Worm (Caenorhabditis elegans) whole organism, mixed stage, embryonic: Measurements from ENCODE around the gene exc-7.

ENCODE experiments used
- M03D4.4 ChIP-seq: sonication (generic microtip); optimal IDR thresholded peaks from 2 replicates; lab custom pipeline; 2017; ENCODE audit warnings: mild to moderate bottlenecking, missing genetic modification characterization, missing compliant biosample characterization
- bed-3 ChIP-seq: fragments of 200-800 bp; sonication (Bioruptor generic); optimal IDR thresholded peaks from 3 replicates; lab custom pipeline; 2018; ENCODE audit warnings: mild to moderate bottlenecking, missing genetic modification characterization, moderate library complexity, missing compliant biosample characterization
- blmp-1 ChIP-seq: fragments of 150-350 bp; optimal IDR thresholded peaks from 2 replicates; lab custom pipeline; 2014; ENCODE audit warnings: missing biosample characterization, missing genetic modification characterization
- ceh-39 ChIP-seq: fragments of 150-350 bp; optimal IDR thresholded peaks from 2 replicates; lab custom pipeline; 2014; ENCODE audit warnings: missing biosample characterization, missing genetic modification characterization
- ceh-83 ChIP-seq: fragments of 200-800 bp; sonication (Bioruptor generic); optimal IDR thresholded peaks from 2 replicates; lab custom pipeline; 2018; ENCODE audit warnings: mild to moderate bottlenecking, missing genetic modification characterization, missing compliant biosample characterization
- ces-1 ChIP-seq: fragments of 150-350 bp; optimal IDR thresholded peaks from 2 replicates; lab custom pipeline; 2014; ENCODE audit warnings: missing biosample characterization, missing genetic modification reagents, missing genetic modification characterization
- cnd-1 ChIP-seq: fragments of 200-800 bp; sonication (Bioruptor generic); optimal IDR thresholded peaks from 2 replicates; lab custom pipeline; 2018; ENCODE audit warnings: mild to moderate bottlenecking, missing genetic modification characterization, missing compliant biosample characterization
- drap-1 ChIP-seq: fragments of 200-800 bp; sonication (Bioruptor generic); optimal IDR thresholded peaks from 3 replicates; lab custom pipeline; 2018; ENCODE audit warnings: mild to moderate bottlenecking, missing genetic modification characterization, missing compliant biosample characterization
- elt-1 ChIP-seq: sonication (generic microtip); optimal IDR thresholded peaks from 2 replicates; lab custom pipeline; 2017; ENCODE audit warnings: missing genetic modification characterization, mild to moderate bottlenecking, missing compliant biosample characterization, antibody characterized with exemption, moderate library complexity, borderline replicate concordance; ENCODE audit not compliant: insufficient read depth
- elt-3 ChIP-seq: fragments of 150-350 bp; optimal IDR thresholded peaks from 2 replicates; lab custom pipeline; 2014; ENCODE audit warnings: missing biosample characterization, missing genetic modification characterization
- flh-1 ChIP-seq: fragments of 200-800 bp; sonication (Bioruptor generic); optimal IDR thresholded peaks from 2 replicates; lab custom pipeline; 2018; ENCODE audit warnings: mild to moderate bottlenecking, missing genetic modification characterization, moderate library complexity, missing compliant biosample characterization
- hlh-1 ChIP-seq: fragments of 150-350 bp; optimal IDR thresholded peaks from 2 replicates; lab custom pipeline; 2014; ENCODE audit warnings: missing biosample characterization, missing genetic modification reagents, missing genetic modification characterization
- lin-13 ChIP-seq: fragments of 150-350 bp; optimal IDR thresholded peaks from 2 replicates; lab custom pipeline; 2014; ENCODE audit warnings: missing biosample characterization, missing genetic modification characterization
- lin-32 ChIP-seq: fragments of 200-800 bp; sonication (Bioruptor generic); optimal IDR thresholded peaks from 2 replicates; lab custom pipeline; 2018; ENCODE audit warnings: mild to moderate bottlenecking, missing genetic modification characterization, missing compliant biosample characterization
- lsy-2 ChIP-seq: fragments of 150-350 bp; optimal IDR thresholded peaks from 2 replicates; lab custom pipeline; 2014; ENCODE audit warnings: missing biosample characterization, missing genetic modification characterization
- mab-5 ChIP-seq: fragments of 150-350 bp; optimal IDR thresholded peaks from 2 replicates; lab custom pipeline; 2014; ENCODE audit warnings: missing biosample characterization, missing genetic modification characterization
- mep-1 ChIP-seq: fragments of 150-350 bp; optimal IDR thresholded peaks from 2 replicates; lab custom pipeline; 2017; ENCODE audit warnings: missing biosample characterization, missing genetic modification reagents, missing genetic modification characterization, inconsistent platforms
- nhr-2 ChIP-seq: fragments of 150-350 bp; optimal IDR thresholded peaks from 2 replicates; lab custom pipeline; 2014; ENCODE audit warnings: missing biosample characterization, missing genetic modification characterization
- nhr-237 ChIP-seq: fragments of 150-350 bp; optimal IDR thresholded peaks from 2 replicates; lab custom pipeline; 2014; ENCODE audit warnings: missing biosample characterization, missing genetic modification characterization
- nhr-28 ChIP-seq: fragments of 150-350 bp; optimal IDR thresholded peaks from 2 replicates; lab custom pipeline; 2014; ENCODE audit warnings: missing biosample characterization, missing genetic modification characterization
- nhr-76 ChIP-seq: sonication (generic microtip); optimal IDR thresholded peaks from 2 replicates; lab custom pipeline; 2017; ENCODE audit warnings: missing biosample characterization, missing genetic modification characterization
- pha-4 ChIP-seq: fragments of 150-350 bp; optimal IDR thresholded peaks from 2 replicates; lab custom pipeline; 2018; ENCODE audit warnings: missing biosample characterization, missing genetic modification reagents, missing genetic modification characterization
- snpc-4 ChIP-seq: fragments of 150-350 bp; optimal IDR thresholded peaks from 2 replicates; lab custom pipeline; 2014; ENCODE audit warnings: missing biosample characterization, missing genetic modification characterization
- unc-120 ChIP-seq: sonication (generic microtip); optimal IDR thresholded peaks from 2 replicates; lab custom pipeline; 2017; ENCODE audit warnings: missing genetic modification characterization, missing compliant biosample characterization; ENCODE audit not compliant: poor library complexity, severe bottlenecking
- unc-39 ChIP-seq: fragments of 150-350 bp; optimal IDR thresholded peaks from 2 replicates; lab custom pipeline; 2014; ENCODE audit warnings: missing biosample characterization, missing genetic modification characterization
- unc-62 ChIP-seq: fragments of 150-350 bp; optimal IDR thresholded peaks from 2 replicates; lab custom pipeline; 2014; ENCODE audit warnings: missing biosample characterization, missing genetic modification reagents, missing genetic modification characterization
- zip-8 ChIP-seq: fragments of 150-350 bp; optimal IDR thresholded peaks from 2 replicates; lab custom pipeline; 2014; ENCODE audit warnings: missing biosample characterization, missing genetic modification characterization
- ztf-11 ChIP-seq: fragments of 150-350 bp; optimal IDR thresholded peaks from 2 replicates; lab custom pipeline; 2014; ENCODE audit warnings: missing biosample characterization, missing genetic modification characterization

exc-7 gene

DNA sequence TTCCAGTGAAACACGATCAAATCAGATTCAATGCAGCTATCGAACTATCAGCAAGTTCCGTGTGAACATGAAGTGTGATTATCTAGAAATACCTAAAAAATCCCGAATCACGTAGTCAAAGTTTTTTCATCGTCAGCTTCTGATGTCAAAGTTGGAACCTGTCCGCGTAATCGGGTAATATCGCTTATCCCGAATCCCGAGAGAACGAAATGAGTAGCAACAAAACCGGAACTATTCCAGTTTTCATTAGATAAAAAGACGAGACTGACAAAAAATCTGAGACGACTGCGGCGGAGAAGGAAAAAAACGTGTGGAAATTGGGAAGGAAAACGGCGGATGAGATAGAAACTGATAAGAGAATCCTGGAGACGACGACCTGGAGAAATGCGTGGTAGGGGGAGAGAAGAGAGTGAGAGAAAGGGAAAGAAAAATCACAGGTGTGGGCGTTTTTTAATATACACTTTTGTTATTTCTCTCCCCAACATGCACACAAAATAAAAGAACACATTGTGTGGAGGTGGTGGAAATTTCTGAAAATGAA is 44.3 kb downstream of the exc-7 start:
- TF ChIP-seq bed-3: no peak
- peak; percentile 26 for TF ChIP-seq elt-1 (tag; lab: Kevin White, UChicago)

- TF ChIP-seq unc-62 (GFP tag; lab: Kevin White, UChicago) (peak; percentile 60), ces-1 (GFP tag; lab: Kevin White, UChicago) (no peak), zip-8 (tag; lab: Kevin White, UChicago) (no peak), unc-120 (tag; lab: Kevin White, UChicago) (no peak), hlh-1 (tag; lab: Kevin White, UChicago) (no peak)
- TF ChIP-seq, all 35 proteins: peak for 1
Measured at ce11 chrII:9620616-9621015, 44.8 kb downstream of the exc-7 start.

ce11 chrII:9621121-9621520 is 45.4 kb downstream of the exc-7 start:
- TF ChIP-seq pha-4 (tag; lab: Kevin White, UChicago): no peak
- TF ChIP-seq ces-1 (GFP tag; lab: Kevin White, UChicago): no peak
- no peak for TF ChIP-seq snpc-4 (tag; lab: Kevin White, UChicago)
- no peak for TF ChIP-seq nhr-76 (tag; lab: Kevin White, UChicago)
- no peak for TF ChIP-seq flh-1
- TF ChIP-seq blmp-1: no peak
- TF ChIP-seq M03D4.4 (tag; lab: Kevin White, UChicago): no peak
- TF ChIP-seq unc-39 (tag; lab: Kevin White, UChicago): no peak
- no peak for TF ChIP-seq lin-32 (GFP tag; lab: Kevin White, UChicago)
- TF ChIP-seq lsy-2 (tag; lab: Kevin White, UChicago): no peak
- TF ChIP-seq elt-1 (tag; lab: Kevin White, UChicago): no peak
- peak; percentile 90 for TF ChIP-seq unc-62 (GFP tag; lab: Kevin White, UChicago)
- TF ChIP-seq mab-5 (tag; lab: Kevin White, UChicago): no peak
- no peak for TF ChIP-seq drap-1
- TF ChIP-seq ceh-39: no peak
- TF ChIP-seq unc-120 (tag; lab: Kevin White, UChicago): peak; percentile 39
- TF ChIP-seq nhr-28 (tag; lab: Kevin White, UChicago): no peak
- peak; percentile 67 for TF ChIP-seq hlh-1 (tag; lab: Kevin White, UChicago)

DNA sequence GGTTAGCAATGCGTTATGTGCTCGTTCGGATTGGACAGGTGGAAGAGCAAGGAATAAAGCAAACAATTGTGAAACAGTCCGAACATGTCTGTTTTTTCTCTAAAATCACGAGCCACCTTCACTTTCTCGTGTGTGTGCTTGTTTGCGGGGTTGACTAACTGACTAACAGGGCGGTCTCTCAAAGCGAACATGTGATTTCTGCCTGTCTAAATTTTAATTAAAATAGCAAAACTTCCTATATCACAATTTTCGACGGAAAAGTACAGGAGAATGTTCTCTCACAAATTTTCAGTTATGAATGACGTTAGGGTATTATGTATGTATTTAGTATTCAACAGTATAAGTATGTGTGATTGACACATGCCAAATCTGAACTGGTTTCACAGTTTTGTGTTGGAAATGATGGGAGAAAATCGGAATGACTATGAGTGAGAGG is 46.2 kb downstream of the exc-7 start:
- no peak for TF ChIP-seq lin-32 (GFP tag; lab: Kevin White, UChicago)
- no peak for TF ChIP-seq nhr-2 (tag; lab: Kevin White, UChicago)
- TF ChIP-seq lsy-2 (tag; lab: Kevin White, UChicago): no peak
- no peak for TF ChIP-seq mep-1 (tag; lab: Kevin White, UChicago)
- no peak for TF ChIP-seq lin-13
- TF ChIP-seq elt-3 (tag; lab: Kevin White, UChicago): no peak
- TF ChIP-seq hlh-1 (tag; lab: Kevin White, UChicago): no peak
- TF ChIP-seq cnd-1: no peak
- TF ChIP-seq flh-1: no peak
- no peak for TF ChIP-seq nhr-28 (tag; lab: Kevin White, UChicago)
- no peak for TF ChIP-seq mab-5 (tag; lab: Kevin White, UChicago)
- no peak for TF ChIP-seq nhr-237
- no peak for TF ChIP-seq drap-1
- TF ChIP-seq pha-4 (tag; lab: Kevin White, UChicago): no peak

- TF ChIP-seq blmp-1 (no peak), ztf-11 (no peak), mep-1 (tag; lab: Kevin White, UChicago) (peak; percentile 8), ces-1 (GFP tag; lab: Kevin White, UChicago) (peak; percentile 10)
- TF ChIP-seq, all 35 proteins: peak for 2
Measured at ce11 chrII:9624110-9624695, 48.4 kb downstream of the exc-7 start, which contains the start of the genes dnj-20 and ZK1307.8. dnj-20 (minus strand) TSS chrII:9624176. ZK1307.8 (plus strand) TSS chrII:9624613.

- TF ChIP-seq pha-4 (tag; lab: Kevin White, UChicago) (no peak), blmp-1 (no peak), snpc-4 (tag; lab: Kevin White, UChicago) (no peak), drap-1 (no peak), ceh-83 (no peak), mab-5 (tag; lab: Kevin White, UChicago) (no peak), lin-32 (GFP tag; lab: Kevin White, UChicago) (no peak), nhr-2 (tag; lab: Kevin White, UChicago) (no peak)
Measured at ce11 chrII:9625930-9626329, 50.2 kb downstream of the exc-7 start.
